Worm (Caenorhabditis elegans) whole organism, mixed stage, embryonic: ENCODE measurements around the gene W03C9.8.

Source experiments
- bed-3 ChIP-seq: fragments of 200-800 bp; sonication (Bioruptor generic); optimal IDR thresholded peaks from 3 replicates; lab custom pipeline; 2018; ENCODE audit warnings: mild to moderate bottlenecking, missing genetic modification characterization, moderate library complexity, missing compliant biosample characterization
- blmp-1 ChIP-seq: fragments of 150-350 bp; optimal IDR thresholded peaks from 2 replicates; lab custom pipeline; 2014; ENCODE audit warnings: missing biosample characterization, missing genetic modification characterization
- ceh-39 ChIP-seq: fragments of 150-350 bp; optimal IDR thresholded peaks from 2 replicates; lab custom pipeline; 2014; ENCODE audit warnings: missing biosample characterization, missing genetic modification characterization
- ceh-43 ChIP-seq: fragments of 200-800 bp; sonication (Bioruptor generic); optimal IDR thresholded peaks from 2 replicates; lab custom pipeline; 2018; ENCODE audit warnings: mild to moderate bottlenecking, missing genetic modification characterization, moderate library complexity, missing compliant biosample characterization
- ceh-83 ChIP-seq: fragments of 200-800 bp; sonication (Bioruptor generic); optimal IDR thresholded peaks from 2 replicates; lab custom pipeline; 2018; ENCODE audit warnings: mild to moderate bottlenecking, missing genetic modification characterization, missing compliant biosample characterization
- ces-1 ChIP-seq: fragments of 150-350 bp; optimal IDR thresholded peaks from 2 replicates; lab custom pipeline; 2014; ENCODE audit warnings: missing biosample characterization, missing genetic modification reagents, missing genetic modification characterization
- cnd-1 ChIP-seq: fragments of 200-800 bp; sonication (Bioruptor generic); optimal IDR thresholded peaks from 2 replicates; lab custom pipeline; 2018; ENCODE audit warnings: mild to moderate bottlenecking, missing genetic modification characterization, missing compliant biosample characterization
- drap-1 ChIP-seq: fragments of 200-800 bp; sonication (Bioruptor generic); optimal IDR thresholded peaks from 3 replicates; lab custom pipeline; 2018; ENCODE audit warnings: mild to moderate bottlenecking, missing genetic modification characterization, missing compliant biosample characterization
- elt-1 ChIP-seq: sonication (generic microtip); optimal IDR thresholded peaks from 2 replicates; lab custom pipeline; 2017; ENCODE audit warnings: missing genetic modification characterization, mild to moderate bottlenecking, missing compliant biosample characterization, antibody characterized with exemption, moderate library complexity, borderline replicate concordance; ENCODE audit not compliant: insufficient read depth
- elt-3 ChIP-seq: fragments of 150-350 bp; optimal IDR thresholded peaks from 2 replicates; lab custom pipeline; 2014; ENCODE audit warnings: missing biosample characterization, missing genetic modification characterization
- flh-1 ChIP-seq: fragments of 200-800 bp; sonication (Bioruptor generic); optimal IDR thresholded peaks from 2 replicates; lab custom pipeline; 2018; ENCODE audit warnings: mild to moderate bottlenecking, missing genetic modification characterization, moderate library complexity, missing compliant biosample characterization
- ham-2 ChIP-seq: fragments of 200-800 bp; sonication (Bioruptor generic); optimal IDR thresholded peaks from 2 replicates; lab custom pipeline; 2018; ENCODE audit warnings: mild to moderate bottlenecking, missing genetic modification characterization, missing compliant biosample characterization
- hlh-1 ChIP-seq: fragments of 150-350 bp; optimal IDR thresholded peaks from 2 replicates; lab custom pipeline; 2014; ENCODE audit warnings: missing biosample characterization, missing genetic modification reagents, missing genetic modification characterization
- lin-13 ChIP-seq: fragments of 150-350 bp; optimal IDR thresholded peaks from 2 replicates; lab custom pipeline; 2014; ENCODE audit warnings: missing biosample characterization, missing genetic modification characterization
- lin-32 ChIP-seq: fragments of 200-800 bp; sonication (Bioruptor generic); optimal IDR thresholded peaks from 2 replicates; lab custom pipeline; 2018; ENCODE audit warnings: mild to moderate bottlenecking, missing genetic modification characterization, missing compliant biosample characterization
- lsy-2 ChIP-seq: fragments of 150-350 bp; optimal IDR thresholded peaks from 2 replicates; lab custom pipeline; 2014; ENCODE audit warnings: missing biosample characterization, missing genetic modification characterization
- mab-5 ChIP-seq: fragments of 150-350 bp; optimal IDR thresholded peaks from 2 replicates; lab custom pipeline; 2014; ENCODE audit warnings: missing biosample characterization, missing genetic modification characterization
- mep-1 ChIP-seq: fragments of 150-350 bp; optimal IDR thresholded peaks from 2 replicates; lab custom pipeline; 2017; ENCODE audit warnings: missing biosample characterization, missing genetic modification reagents, missing genetic modification characterization, inconsistent platforms
- mls-2 ChIP-seq: sonication (generic microtip); optimal IDR thresholded peaks from 2 replicates; lab custom pipeline; 2016; ENCODE audit warnings: mild to moderate bottlenecking, missing genetic modification characterization, moderate library complexity, missing compliant biosample characterization
- nhr-12 ChIP-seq: fragments of 150-350 bp; optimal IDR thresholded peaks from 2 replicates; lab custom pipeline; 2014; ENCODE audit warnings: missing biosample characterization, missing genetic modification characterization
- nhr-237 ChIP-seq: fragments of 150-350 bp; optimal IDR thresholded peaks from 2 replicates; lab custom pipeline; 2014; ENCODE audit warnings: missing biosample characterization, missing genetic modification characterization
- nhr-28 ChIP-seq: fragments of 150-350 bp; optimal IDR thresholded peaks from 2 replicates; lab custom pipeline; 2014; ENCODE audit warnings: missing biosample characterization, missing genetic modification characterization
- nhr-76 ChIP-seq: sonication (generic microtip); optimal IDR thresholded peaks from 2 replicates; lab custom pipeline; 2017; ENCODE audit warnings: missing biosample characterization, missing genetic modification characterization
- sem-2 ChIP-seq: fragments of 200-800 bp; sonication (Bioruptor generic); optimal IDR thresholded peaks from 2 replicates; lab custom pipeline; 2018; ENCODE audit warnings: mild to moderate bottlenecking, missing genetic modification characterization, missing compliant biosample characterization
- snpc-4 ChIP-seq: fragments of 150-350 bp; optimal IDR thresholded peaks from 2 replicates; lab custom pipeline; 2014; ENCODE audit warnings: missing biosample characterization, missing genetic modification characterization
- sptf-1 ChIP-seq: sonication (generic microtip); optimal IDR thresholded peaks from 2 replicates; lab custom pipeline; 2017; ENCODE audit warnings: mild to moderate bottlenecking, missing genetic modification characterization, moderate library complexity, missing compliant biosample characterization
- tbx-8 ChIP-seq: fragments of 200-800 bp; sonication (Bioruptor generic); optimal IDR thresholded peaks from 2 replicates; lab custom pipeline; 2018; ENCODE audit warnings: mild to moderate bottlenecking, missing genetic modification characterization, moderate library complexity, missing compliant biosample characterization
- unc-39 ChIP-seq: fragments of 150-350 bp; optimal IDR thresholded peaks from 2 replicates; lab custom pipeline; 2014; ENCODE audit warnings: missing biosample characterization, missing genetic modification characterization
- unc-62 ChIP-seq: fragments of 150-350 bp; optimal IDR thresholded peaks from 2 replicates; lab custom pipeline; 2014; ENCODE audit warnings: missing biosample characterization, missing genetic modification reagents, missing genetic modification characterization

The W03C9.8 gene

DNA sequence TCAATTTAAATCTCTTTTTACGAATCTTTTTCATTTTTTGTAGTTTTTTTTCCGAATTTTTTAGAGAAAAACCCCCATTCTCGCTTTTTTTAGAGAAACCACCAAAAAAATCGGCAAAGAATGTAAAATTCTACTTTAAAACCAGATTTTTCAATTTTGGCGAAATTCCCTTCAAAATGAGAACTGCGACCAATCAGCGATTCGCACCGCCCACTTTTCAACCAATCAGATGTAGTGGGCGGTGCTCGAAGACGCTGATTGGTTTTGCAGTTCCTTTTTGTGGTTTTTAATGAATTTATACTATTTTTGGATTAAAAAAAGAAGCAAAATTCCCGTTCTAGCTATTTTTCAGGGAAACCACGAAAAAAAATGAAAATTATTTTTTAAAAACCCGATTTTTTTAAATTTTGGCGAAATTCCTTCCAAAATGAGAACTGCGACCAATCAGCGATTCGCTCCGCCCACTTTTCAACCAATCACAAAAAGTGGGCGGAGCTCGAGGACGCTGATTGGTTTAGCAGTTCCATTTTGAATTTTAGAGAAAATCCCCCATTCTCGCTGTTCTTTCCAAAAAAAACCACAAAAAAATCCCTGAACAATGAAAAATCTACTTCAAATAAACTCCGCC lies 22.6 kb downstream of the W03C9.8 start:
- TF ChIP-seq nhr-237 (tag; lab: Kevin White, UChicago) (no peak), ceh-83 (no peak), elt-3 (no peak)

ce11 chrII:11972266-11972665 lies 23.7 kb downstream of the W03C9.8 start:
- TF ChIP-seq ceh-43 (GFP tag; lab: Kevin White, UChicago) (no peak), ces-1 (no peak), ceh-83 (no peak), ham-2 (no peak), drap-1 (no peak), unc-39 (tag; lab: Kevin White, UChicago) (no peak), ceh-39 (tag; lab: Kevin White, UChicago) (no peak), mls-2 (tag; lab: Kevin White, UChicago) (no peak), bed-3 (GFP tag; lab: Kevin White, UChicago) (no peak), snpc-4 (no peak), lsy-2 (tag; lab: Kevin White, UChicago) (no peak), tbx-8 (GFP tag; lab: Kevin White, UChicago) (no peak), blmp-1 (no peak), sem-2 (GFP tag; lab: Kevin White, UChicago) (no peak), sptf-1 (tag; lab: Kevin White, UChicago) (no peak), nhr-76 (no peak), flh-1 (no peak), nhr-28 (no peak)

ce11 chrII:11973632-11974031 lies 25.1 kb downstream of the W03C9.8 start, which contains the start of gene acbp-6:
acbp-6 (minus strand) TSS chrII:11973732.
- TF ChIP-seq lin-13 = no peak
- no peak for TF ChIP-seq nhr-12 (tag; lab: Kevin White, UChicago)

DNA sequence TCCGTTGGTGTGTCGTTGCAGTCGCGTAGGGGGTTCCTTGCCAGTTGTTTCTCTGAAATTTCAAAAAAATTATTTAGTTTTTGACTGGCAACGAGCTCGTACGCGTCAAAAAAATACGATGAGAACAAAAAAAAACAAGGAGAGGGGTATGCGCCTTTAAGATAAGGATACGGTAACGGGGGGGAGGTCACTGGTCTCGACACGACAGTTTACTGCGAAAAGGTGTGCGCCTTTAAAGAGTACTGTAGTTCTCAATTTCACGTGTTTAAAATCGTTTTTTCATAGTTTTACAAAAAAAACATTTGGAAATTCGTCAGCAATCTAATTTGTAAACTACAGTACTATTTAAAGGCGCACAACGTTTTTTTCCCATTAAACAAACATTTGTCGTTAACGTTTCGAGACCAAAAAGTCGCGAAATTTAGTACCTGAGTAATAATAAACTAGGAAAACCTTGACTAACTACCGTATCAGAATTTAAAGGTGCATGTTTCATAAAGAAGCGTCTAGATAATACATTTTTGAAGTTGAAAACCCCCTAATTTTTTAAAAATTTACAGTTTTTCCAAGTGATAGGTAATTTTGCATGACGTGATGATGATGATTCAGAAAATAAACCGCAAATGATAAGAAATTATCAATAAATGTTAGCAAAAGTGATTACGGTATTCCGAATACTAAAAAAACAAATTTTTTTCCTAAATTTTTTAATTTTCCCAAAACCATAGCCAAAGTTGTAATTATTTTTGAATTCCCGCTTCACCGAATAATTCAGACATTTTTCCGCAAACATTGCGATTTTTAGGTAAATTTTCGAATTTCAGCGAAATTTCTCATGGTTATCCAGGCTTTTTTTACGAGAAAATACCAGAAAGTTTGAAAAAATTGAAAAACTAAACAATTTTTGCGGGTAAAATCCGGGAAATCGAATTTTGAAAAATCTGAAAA lies 25.8 kb downstream of the W03C9.8 start:
- TF ChIP-seq nhr-237 (tag; lab: Kevin White, UChicago) (no peak), mls-2 (tag; lab: Kevin White, UChicago) (peak; percentile 13), hlh-1 (tag; lab: Kevin White, UChicago) (no peak), sptf-1 (tag; lab: Kevin White, UChicago) (peak; percentile 32), ceh-43 (GFP tag; lab: Kevin White, UChicago) (peak; percentile 44), ham-2 (no peak), elt-1 (tag; lab: Kevin White, UChicago) (no peak), drap-1 (no peak), ceh-83 (peak; percentile 59), lin-13 (no peak), bed-3 (GFP tag; lab: Kevin White, UChicago) (peak; percentile 47)
- TF ChIP-seq, all 35 proteins: peak for 5

ce11 chrII:11976727-11977259 lies 28.2 kb downstream of the W03C9.8 start:
- no peak for TF ChIP-seq cnd-1 (tag; lab: Kevin White, UChicago)
- TF ChIP-seq drap-1 = no peak
- TF ChIP-seq hlh-1 (tag; lab: Kevin White, UChicago) = no peak
- TF ChIP-seq elt-1 (tag; lab: Kevin White, UChicago) = no peak
- no peak for TF ChIP-seq nhr-237 (tag; lab: Kevin White, UChicago)
- no peak for TF ChIP-seq unc-62 (GFP tag; lab: Kevin White, UChicago)
- TF ChIP-seq blmp-1 = no peak

ce11 chrII:11977363-11977762 lies 28.8 kb downstream of the W03C9.8 start, which contains the start of gene Y17G7B.21:
Y17G7B.21 (minus strand) TSS chrII:11977661.
- no peak for TF ChIP-seq lin-32
- no peak for TF ChIP-seq snpc-4
- TF ChIP-seq lin-13 = no peak
- TF ChIP-seq unc-39 (tag; lab: Kevin White, UChicago) = no peak
- TF ChIP-seq blmp-1 = no peak
- TF ChIP-seq mab-5 (tag; lab: Kevin White, UChicago) = no peak
- TF ChIP-seq mep-1 (tag; lab: Kevin White, UChicago) = no peak
- no peak for TF ChIP-seq nhr-12 (tag; lab: Kevin White, UChicago)
- no peak for TF ChIP-seq drap-1
- no peak for TF ChIP-seq unc-62 (GFP tag; lab: Kevin White, UChicago)
- no peak for TF ChIP-seq lsy-2 (tag; lab: Kevin White, UChicago)
- no peak for TF ChIP-seq cnd-1 (tag; lab: Kevin White, UChicago)
- no peak for TF ChIP-seq nhr-237 (tag; lab: Kevin White, UChicago)
- no peak for TF ChIP-seq sem-2 (GFP tag; lab: Kevin White, UChicago)
- no peak for TF ChIP-seq nhr-28
